Fruit fly (Drosophila melanogaster): ENCODE data around the gene CG33257.

Gene CG33257

dm6 chr3L:16334876-16335275 lies 11.2 kb upstream of the CG33257 start (continued):
- TF ChIP-seq E2f2 (GFP tag; IDR thresholded peaks at IDR 0.05) (peak; percentile 9; the same call in 1 of the 2 replicates), CG12769 (tag; optimal IDR thresholded peaks at IDR 0.05) (peak; percentile 46), ssp (GFP tag; IDR thresholded peaks at IDR 0.05) (no peak), CG4404 (GFP tag; IDR thresholded peaks at IDR 0.05) (no peak), ci (GFP tag; IDR thresholded peaks at IDR 0.05) (peak; percentile 58; the same call in 1 of the 3 replicates), Bgb (GFP tag; IDR thresholded peaks at IDR 0.05; ENCODE audit: partially characterized antibody) (peak; percentile 18; the same call in 1 of the 2 replicates), zen2 (GFP tag; IDR thresholded peaks at IDR 0.05; ENCODE audit: partially characterized antibody) (0 out of 3 replicates have a peak, but pooled peaks have one; percentile 13), Poxn (GFP tag; IDR thresholded peaks at IDR 0.05) (no peak), az2 (GFP tag; optimal IDR thresholded peaks at IDR 0.05) (no peak), seq (GFP tag; IDR thresholded peaks at IDR 0.05) (no peak), kay (GFP tag; optimal IDR thresholded peaks at IDR 0.05) (no peak), CG13123 (GFP tag; optimal IDR thresholded peaks at IDR 0.05) (no peak), Meics (GFP tag; optimal IDR thresholded peaks at IDR 0.05) (no peak), CG17612 (GFP tag; IDR thresholded peaks at IDR 0.05) (peak; percentile 35; the same call in 1 of the 2 replicates), Taf1 (GFP tag; IDR thresholded peaks at IDR 0.05) (no peak), Pdp1 (GFP tag; optimal IDR thresholded peaks at IDR 0.05) (peak in 1 of 2 experiments; percentile 65), CG11560 (tag; IDR thresholded peaks at IDR 0.05) (no peak), CG14965 (GFP tag; optimal IDR thresholded peaks at IDR 0.05; ENCODE audit: borderline replicate concordance) (no peak), E2f1 (GFP tag; IDR thresholded peaks at IDR 0.05) (no peak), CG14014 (GFP tag; IDR thresholded peaks at IDR 0.05) (no peak), CG13424 (tag; optimal IDR thresholded peaks at IDR 0.05) (no peak), CG4730 (GFP tag; IDR thresholded peaks at IDR 0.05) (no peak), CG1529 (GFP tag; optimal IDR thresholded peaks at IDR 0.05) (no peak), CG15514 (GFP tag; optimal IDR thresholded peaks at IDR 0.05) (peak; percentile 96), CG7556 (GFP tag; optimal IDR thresholded peaks at IDR 0.05) (no peak), CG14860 (GFP tag; IDR thresholded peaks at IDR 0.05; ENCODE audit: partially characterized antibody) (no peak), CG4617 (GFP tag; optimal IDR thresholded peaks at IDR 0.05; ENCODE audit: borderline replicate concordance) (no peak)

DNA sequence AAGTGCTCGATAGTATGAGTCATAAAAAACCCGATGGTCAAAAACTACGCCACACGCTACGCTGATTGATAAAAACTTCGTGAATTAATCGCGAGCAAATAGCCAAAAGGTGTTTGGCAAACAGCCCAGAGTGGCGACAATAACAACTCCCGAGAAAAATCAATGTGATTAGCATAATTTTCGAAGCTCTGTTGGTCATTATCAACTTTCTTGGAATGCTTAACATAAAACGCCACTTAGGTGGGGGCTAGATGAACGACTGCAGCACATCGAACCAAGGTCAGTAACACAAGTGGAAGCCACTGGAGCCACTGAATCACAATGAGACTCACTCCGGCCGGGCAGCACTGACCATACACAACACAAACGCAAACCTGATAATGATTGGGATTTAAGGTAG lies 8.4 kb upstream of the CG33257 start:
- TF ChIP-seq Ets97D (GFP tag; optimal IDR thresholded peaks at IDR 0.05) (no peak), CG12769 (tag; optimal IDR thresholded peaks at IDR 0.05) (peak; percentile 68), chinmo (GFP tag; IDR thresholded peaks at IDR 0.05; ENCODE audit: partially characterized antibody) (peak; percentile 71; the same call in 1 of the 4 replicates), CG8944 (GFP tag; optimal IDR thresholded peaks at IDR 0.05) (no peak), ftz-f1 (GFP tag; optimal IDR thresholded peaks at IDR 0.05) (peak; percentile 48), mirr (GFP tag; optimal IDR thresholded peaks at IDR 0.05) (no peak), pros (GFP tag; optimal IDR thresholded peaks at IDR 0.05) (peak; percentile 62), Med (GFP tag) (peak; percentile 20), sd (tag; optimal IDR thresholded peaks at IDR 0.05) (peak; percentile 66), onecut (GFP tag; IDR thresholded peaks at IDR 0.05) (peak; percentile 61), vvl (GFP tag; IDR thresholded peaks at IDR 0.05) (peak; percentile 83), CG32532 (GFP tag; IDR thresholded peaks at IDR 0.05) (0 out of 2 replicates have a peak, but pooled peaks have one; percentile 10), oc (tag; optimal IDR thresholded peaks at IDR 0.05) (peak; percentile 47), CG6175 (GFP tag; IDR thresholded peaks at IDR 0.05) (0 out of 3 replicates have a peak, but pooled peaks have one; percentile 25), CG43689 (GFP tag; IDR thresholded peaks at IDR 0.05) (0 out of 2 replicates have a peak, but pooled peaks have one; percentile 10), aop (GFP tag; IDR thresholded peaks at IDR 0.05) (no peak), Ets65A (GFP tag) (peak; percentile 2), Awh (GFP tag; IDR thresholded peaks at IDR 0.05) (peak; percentile 47), mam (GFP tag; optimal IDR thresholded peaks at IDR 0.05) (no peak), pita (GFP tag; optimal IDR thresholded peaks at IDR 0.05) (no peak), Blimp-1 (GFP tag; optimal IDR thresholded peaks at IDR 0.05) (peak; percentile 63)
